Worm (Caenorhabditis elegans): ENCODE results near the gene twk-46.

DNA sequence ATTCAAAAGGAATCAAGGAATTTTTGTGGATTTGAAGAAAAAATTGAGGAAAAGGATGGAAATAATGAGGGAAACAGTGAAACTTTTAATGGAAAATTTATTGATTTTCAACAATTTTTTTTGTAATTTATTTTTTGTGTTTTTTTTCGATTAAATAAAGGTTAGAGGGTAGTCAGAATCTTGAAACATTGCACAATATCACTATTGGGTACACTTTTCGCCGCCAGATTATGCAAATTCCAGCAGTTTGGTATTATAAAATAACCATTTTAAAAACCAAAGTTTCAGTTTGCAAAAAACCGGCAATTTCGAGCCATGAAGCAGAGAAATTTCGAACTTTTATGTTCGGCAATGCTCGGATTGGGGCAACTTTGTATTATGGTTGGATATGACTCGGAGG is 28.5 kb upstream of the twk-46 start, which contains the start of gene Y39B6A.27:
- TF ChIP-seq sea-2 (GFP tag; optimal IDR thresholded peaks at IDR 0.05) (no peak), ztf-11 (tag; optimal IDR thresholded peaks at IDR 0.05) (no peak), ceh-28 (tag; optimal IDR thresholded peaks at IDR 0.05) (no peak), elt-2 (tag; optimal IDR thresholded peaks at IDR 0.05) (no peak), egl-27 (tag; optimal IDR thresholded peaks at IDR 0.05) (no peak), fos-1 (tag; optimal IDR thresholded peaks at IDR 0.05) (no peak), lin-15B (tag; optimal IDR thresholded peaks at IDR 0.05) (no peak), nhr-23 (tag; optimal IDR thresholded peaks at IDR 0.05) (no peak), nfya-1 (tag; optimal IDR thresholded peaks at IDR 0.05; ENCODE audit: insufficient read depth) (no peak)
